Fruit fly (Drosophila melanogaster): Measurements from ENCODE around the gene CG9717.
A peak's percentile ranks its signal among the peaks of the same experiment; 100 is the strongest.

The CG9717 gene

DNA sequence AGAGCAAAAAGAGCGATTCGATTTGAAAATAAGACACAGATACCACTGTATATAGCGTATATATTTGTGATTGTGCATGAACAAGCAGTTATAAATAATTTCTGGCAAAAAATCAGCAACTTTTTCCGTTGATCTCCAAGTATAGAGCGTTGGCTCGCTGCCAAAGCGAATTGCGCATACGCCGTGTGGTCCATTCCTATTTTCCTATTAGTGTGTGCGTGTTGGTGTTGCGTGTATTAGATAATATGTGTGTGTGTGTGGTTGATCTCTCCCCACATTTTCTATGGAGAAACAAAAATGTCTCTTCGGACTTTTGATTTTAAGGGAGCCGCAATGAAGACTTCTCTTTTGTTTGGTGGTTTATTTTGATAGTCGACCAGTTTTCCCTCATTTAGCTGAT is 34.6 kb downstream of the CG9717 start:
- TF ChIP-seq salr (GFP tag; optimal IDR thresholded peaks at IDR 0.05) (no peak), CG8319 (GFP tag; optimal IDR thresholded peaks at IDR 0.05) (no peak), Gug (GFP tag; IDR thresholded peaks at IDR 0.05) (no peak), CG9139 (GFP tag; optimal IDR thresholded peaks at IDR 0.05) (no peak), acj6 (GFP tag; optimal IDR thresholded peaks at IDR 0.05) (no peak), vri (GFP tag; optimal IDR thresholded peaks at IDR 0.05) (no peak), CG6276 (GFP tag; optimal IDR thresholded peaks at IDR 0.05) (no peak), CG7368 (GFP tag; optimal IDR thresholded peaks at IDR 0.05) (no peak), dac (GFP tag; optimal IDR thresholded peaks at IDR 0.05) (no peak), fkh (GFP tag; optimal IDR thresholded peaks at IDR 0.05) (no peak), CG4318 (GFP tag; optimal IDR thresholded peaks at IDR 0.05) (no peak), Sox15 (GFP tag; optimal IDR thresholded peaks at IDR 0.05) (no peak), CG11294 (GFP tag; IDR thresholded peaks at IDR 0.05) (no peak), CG8632 (GFP tag; optimal IDR thresholded peaks at IDR 0.05) (no peak)

DNA sequence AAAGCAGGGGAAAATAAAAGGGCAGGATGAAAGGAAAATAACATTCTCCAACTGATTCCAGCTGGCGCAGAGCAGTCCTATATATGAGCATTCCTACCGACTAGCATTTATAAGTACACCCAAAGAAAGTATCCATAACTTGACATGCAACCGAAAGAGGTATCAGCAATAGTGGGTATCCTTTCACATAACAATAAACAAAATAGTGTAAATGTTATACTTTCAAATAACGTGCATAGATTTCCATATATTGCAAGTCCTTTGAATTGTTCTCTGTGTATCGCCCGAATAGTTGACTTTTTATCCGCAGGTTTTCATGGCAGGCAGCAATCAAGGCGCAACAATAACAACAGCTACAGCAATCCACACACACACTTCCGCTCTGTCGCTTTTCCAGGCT is 37.1 kb downstream of the CG9717 start:
- no peak for TF ChIP-seq pdm3 (GFP tag; optimal IDR thresholded peaks at IDR 0.05)
- peak; percentile 24; the same call in 1 of the 2 replicates for TF ChIP-seq CG15336 (GFP tag; IDR thresholded peaks at IDR 0.05)
- no peak for TF ChIP-seq fkh (GFP tag; optimal IDR thresholded peaks at IDR 0.05)
- no peak for TF ChIP-seq Blimp-1 (GFP tag; optimal IDR thresholded peaks at IDR 0.05)
- TF ChIP-seq CG11294 (GFP tag; IDR thresholded peaks at IDR 0.05) = no peak
- no peak for TF ChIP-seq lz (GFP tag; optimal IDR thresholded peaks at IDR 0.05)
- TF ChIP-seq CG8632 (GFP tag; optimal IDR thresholded peaks at IDR 0.05) = no peak
- no peak for TF ChIP-seq Ets96B (tag; optimal IDR thresholded peaks at IDR 0.05)
- no peak for TF ChIP-seq ss (GFP tag; optimal IDR thresholded peaks at IDR 0.05)
- TF ChIP-seq salr (GFP tag; optimal IDR thresholded peaks at IDR 0.05) = peak in 1 of 2 experiments; percentile 8
- TF ChIP-seq CG3919 (GFP tag; optimal IDR thresholded peaks at IDR 0.05) = peak; percentile 2
- TF ChIP-seq CG32006 (GFP tag; optimal IDR thresholded peaks at IDR 0.05) = peak; percentile 39
- TF ChIP-seq Hr4 (GFP tag; optimal IDR thresholded peaks at IDR 0.05) = peak; percentile 31
- no peak for TF ChIP-seq CG6792 (GFP tag; optimal IDR thresholded peaks at IDR 0.05)
- no peak for TF ChIP-seq Smox (GFP tag; optimal IDR thresholded peaks at IDR 0.05)
- no peak for TF ChIP-seq CG11762 (GFP tag; optimal IDR thresholded peaks at IDR 0.05; ENCODE audit: insufficient read depth)
- no peak for TF ChIP-seq CG1621 (tag; optimal IDR thresholded peaks at IDR 0.05)
- TF ChIP-seq Eip78C (GFP tag) = peak; percentile 41
- TF ChIP-seq CG16779 (tag; optimal IDR thresholded peaks at IDR 0.05) = no peak
- TF ChIP-seq Met (GFP tag; optimal IDR thresholded peaks at IDR 0.05) = no peak
- TF ChIP-seq CG3032 (tag; optimal IDR thresholded peaks at IDR 0.05) = no peak
- peak; percentile 11 for TF ChIP-seq OdsH (GFP tag; optimal IDR thresholded peaks at IDR 0.05)
- TF ChIP-seq Eip75B (GFP tag; optimal IDR thresholded peaks at IDR 0.05) = no peak
- TF ChIP-seq Hr38 (GFP tag; optimal IDR thresholded peaks at IDR 0.05) = no peak
- TF ChIP-seq CG6854 (GFP tag; optimal IDR thresholded peaks at IDR 0.05) = no peak
- no peak for TF ChIP-seq esn (GFP tag; optimal IDR thresholded peaks at IDR 0.05)
- no peak for TF ChIP-seq Sox14 (GFP tag; optimal IDR thresholded peaks at IDR 0.05)
- TF ChIP-seq CG10631 (GFP tag; optimal IDR thresholded peaks at IDR 0.05) = peak; percentile 26
- TF ChIP-seq fd85E (GFP tag; optimal IDR thresholded peaks at IDR 0.05) = no peak
- no peak for TF ChIP-seq Sox102F (GFP tag; optimal IDR thresholded peaks at IDR 0.05)
- TF ChIP-seq fd59A (GFP tag; optimal IDR thresholded peaks at IDR 0.05) = no peak
- TF ChIP-seq Hr39 (GFP tag; optimal IDR thresholded peaks at IDR 0.05) = no peak
